Fruit fly (Drosophila melanogaster): Measurements from ENCODE around the gene DCX-EMAP.

DCX-EMAP gene

dm6 chr3L:14974952-14975351 lies 71.3 kb downstream of the DCX-EMAP start (continued):
- TF ChIP-seq Bgb (GFP tag; IDR thresholded peaks at IDR 0.05; ENCODE audit: partially characterized antibody): no peak
- TF ChIP-seq E2f2 (GFP tag; IDR thresholded peaks at IDR 0.05): no peak
- no peak for TF ChIP-seq CG16815 (GFP tag; optimal IDR thresholded peaks at IDR 0.05)
- no peak for TF ChIP-seq tap (tag; optimal IDR thresholded peaks at IDR 0.05)
- no peak for TF ChIP-seq CG8290 (GFP tag; optimal IDR thresholded peaks at IDR 0.05)
- no peak for TF ChIP-seq CG8290 (tag; optimal IDR thresholded peaks at IDR 0.05)
- no peak for TF ChIP-seq ap (GFP tag; IDR thresholded peaks at IDR 0.05)
- no peak for TF ChIP-seq Nf-YA (GFP tag; IDR thresholded peaks at IDR 0.05)
- no peak for TF ChIP-seq CG9797 (GFP tag; optimal IDR thresholded peaks at IDR 0.05)
- peak in 1 of 2 experiments; percentile 19 for TF ChIP-seq tll (GFP tag; optimal IDR thresholded peaks at IDR 0.05)
- no peak for TF ChIP-seq CG17802 (tag; optimal IDR thresholded peaks at IDR 0.05)
- TF ChIP-seq CG18599 (GFP tag; optimal IDR thresholded peaks at IDR 0.05): no peak
- no peak for TF ChIP-seq CG12942 (GFP tag; optimal IDR thresholded peaks at IDR 0.05)
- no peak for TF ChIP-seq CG8478 (optimal IDR thresholded peaks at IDR 0.05)
- TF ChIP-seq CG11247 (GFP tag; IDR thresholded peaks at IDR 0.05): no peak
- TF ChIP-seq crc (GFP tag; optimal IDR thresholded peaks at IDR 0.05): no peak
- TF ChIP-seq CG10959 (GFP tag; IDR thresholded peaks at IDR 0.05): peak; percentile 22; the same call in 1 of the 2 replicates
- TF ChIP-seq lilli (GFP tag; optimal IDR thresholded peaks at IDR 0.05): peak; percentile 12
- TF ChIP-seq Nf-YB (GFP tag; optimal IDR thresholded peaks at IDR 0.05): peak; percentile 84
- TF ChIP-seq fru (optimal IDR thresholded peaks at IDR 0.05): no peak
- no peak for TF ChIP-seq CG31388 (GFP tag; optimal IDR thresholded peaks at IDR 0.05)
- TF ChIP-seq Drgx (GFP tag; IDR thresholded peaks at IDR 0.05): no peak
- no peak for TF ChIP-seq CG4424 (GFP tag; optimal IDR thresholded peaks at IDR 0.05)
- TF ChIP-seq pfk (GFP tag; optimal IDR thresholded peaks at IDR 0.05): no peak
- TF ChIP-seq bab2 (GFP tag; optimal IDR thresholded peaks at IDR 0.05): no peak
- TF ChIP-seq lmd (GFP tag; IDR thresholded peaks at IDR 0.05): no peak
- no peak for TF ChIP-seq CG7928 (GFP tag; optimal IDR thresholded peaks at IDR 0.05)
- TF ChIP-seq ara (GFP tag; IDR thresholded peaks at IDR 0.05): no peak
- no peak for TF ChIP-seq ranshi (GFP tag; IDR thresholded peaks at IDR 0.05)
- peak; percentile 13 for TF ChIP-seq Tbp (GFP tag; optimal IDR thresholded peaks at IDR 0.05)
- TF ChIP-seq pho (GFP tag; optimal IDR thresholded peaks at IDR 0.05): no peak
- no peak for TF ChIP-seq C15 (GFP tag; IDR thresholded peaks at IDR 0.05)
- no peak for TF ChIP-seq CG1603 (tag; optimal IDR thresholded peaks at IDR 0.05)
- TF ChIP-seq CG8281 (tag; optimal IDR thresholded peaks at IDR 0.05): no peak
- TF ChIP-seq stc (GFP tag; IDR thresholded peaks at IDR 0.05): no peak
- TF ChIP-seq CG10979 (tag; optimal IDR thresholded peaks at IDR 0.05): no peak
- no peak for TF ChIP-seq dmrt11E (tag; optimal IDR thresholded peaks at IDR 0.05)
- no peak for TF ChIP-seq Rx (GFP tag; IDR thresholded peaks at IDR 0.05)
- TF ChIP-seq CG7556 (GFP tag; optimal IDR thresholded peaks at IDR 0.05): no peak
- TF ChIP-seq nau (GFP tag; optimal IDR thresholded peaks at IDR 0.05): no peak
- no peak for TF ChIP-seq CG32772 (GFP tag; IDR thresholded peaks at IDR 0.05)
- no peak for TF ChIP-seq CG31365 (tag; optimal IDR thresholded peaks at IDR 0.05)
- TF ChIP-seq Hmx (GFP tag; optimal IDR thresholded peaks at IDR 0.05): no peak
- no peak for TF ChIP-seq CG8765 (GFP tag; IDR thresholded peaks at IDR 0.05)
- TF ChIP-seq grn (GFP tag; optimal IDR thresholded peaks at IDR 0.05): no peak
- no peak for TF ChIP-seq Taf1 (GFP tag; IDR thresholded peaks at IDR 0.05)
- TF ChIP-seq HHEX (GFP tag; optimal IDR thresholded peaks at IDR 0.05): no peak
- TF ChIP-seq CG11093 (GFP tag; IDR thresholded peaks at IDR 0.05): no peak
- TF ChIP-seq CG15479 (GFP tag; optimal IDR thresholded peaks at IDR 0.05): peak; percentile 56
- TF ChIP-seq onecut (GFP tag; IDR thresholded peaks at IDR 0.05): no peak
- no peak for TF ChIP-seq cwo (GFP tag; optimal IDR thresholded peaks at IDR 0.05)
- TF ChIP-seq CG6813 (GFP tag; optimal IDR thresholded peaks at IDR 0.05): no peak
- TF ChIP-seq CG6272 (GFP tag; IDR thresholded peaks at IDR 0.05): no peak
